Worm (Caenorhabditis elegans) whole organism, early embryonic: Measurements from ENCODE around the gene F59B1.4.

Experiments used
- B0310.2 ChIP-seq: sonication (generic microtip); optimal IDR thresholded peaks from 2 replicates; lab custom pipeline; 2016; ENCODE audit warnings: mild to moderate bottlenecking, missing genetic modification characterization, missing compliant biosample characterization
- ama-1 ChIP-seq: fragments of 150-350 bp; optimal IDR thresholded peaks from 2 replicates; lab custom pipeline; 2014
- ceh-13 ChIP-seq: fragments of 200-800 bp; sonication (Bioruptor generic); optimal IDR thresholded peaks from 2 replicates; lab custom pipeline; 2018; ENCODE audit warnings: mild to moderate bottlenecking, missing genetic modification characterization, missing compliant biosample characterization

ce11 chrV:3639873-3640272, 13.0 kb upstream of the F59B1.4 start:
- no peak for TF ChIP-seq B0310.2 (tag; lab: Kevin White, UChicago)
- TF ChIP-seq ceh-13, result no peak
- TF ChIP-seq ama-1 (lab: Kevin White, UChicago), result no peak
